Worm (Caenorhabditis elegans): ENCODE data around the gene str-175.

Gene str-175

ce11 chrIV:4856195-4856594 is 14.3 kb downstream of the str-175 start, which contains the start of gene Y17G9A.2:
Y17G9A.2 (minus strand) TSS chrIV:4856295.
- TF ChIP-seq ztf-23 (GFP tag; IDR thresholded peaks at IDR 0.05) (no peak), T22C8.4 (GFP tag; IDR thresholded peaks at IDR 0.05) (no peak), tab-1 (GFP tag; IDR thresholded peaks at IDR 0.05) (no peak), ztf-29 (GFP tag; IDR thresholded peaks at IDR 0.05) (no peak), cog-1 (tag; optimal IDR thresholded peaks at IDR 0.05) (no peak), ref-1 (GFP tag; conservative IDR thresholded peaks at IDR 0.05) (no peak), flt-1 (GFP tag; IDR thresholded peaks at IDR 0.05) (no peak), klf-2 (GFP tag; conservative IDR thresholded peaks at IDR 0.05) (no peak), med-1 (GFP tag; optimal IDR thresholded peaks at IDR 0.05; ENCODE audit: insufficient read depth) (no peak)

- TF ChIP-seq tab-1 (GFP tag; IDR thresholded peaks at IDR 0.05) (no peak), cog-1 (tag; optimal IDR thresholded peaks at IDR 0.05) (no peak), ref-1 (GFP tag; conservative IDR thresholded peaks at IDR 0.05) (no peak), klf-2 (GFP tag; conservative IDR thresholded peaks at IDR 0.05) (no peak), flt-1 (GFP tag; IDR thresholded peaks at IDR 0.05) (no peak), ztf-23 (GFP tag; IDR thresholded peaks at IDR 0.05) (no peak), T22C8.4 (GFP tag; IDR thresholded peaks at IDR 0.05) (no peak), med-1 (GFP tag; optimal IDR thresholded peaks at IDR 0.05; ENCODE audit: insufficient read depth) (no peak), ztf-29 (GFP tag; IDR thresholded peaks at IDR 0.05) (no peak)
These were observed 23.7 kb downstream of the str-175 start, which contains the start of gene tat-2 for ce11 chrIV:4846793-4847192. tat-2 (minus strand) TSS chrIV:4846893.

- TF ChIP-seq med-1 (GFP tag; optimal IDR thresholded peaks at IDR 0.05; ENCODE audit: insufficient read depth) = no peak
- TF ChIP-seq ztf-23 (GFP tag; IDR thresholded peaks at IDR 0.05) = no peak
- TF ChIP-seq flt-1 (GFP tag; IDR thresholded peaks at IDR 0.05) = no peak
- no peak for TF ChIP-seq ztf-29 (GFP tag; IDR thresholded peaks at IDR 0.05)
- no peak for TF ChIP-seq T22C8.4 (GFP tag; IDR thresholded peaks at IDR 0.05)
These were observed 28.4 kb downstream of the str-175 start for ce11 chrIV:4842030-4842429.

- TF ChIP-seq T22C8.4 (GFP tag; IDR thresholded peaks at IDR 0.05) = no peak
- no peak for TF ChIP-seq ref-1 (GFP tag; conservative IDR thresholded peaks at IDR 0.05)
- TF ChIP-seq flt-1 (GFP tag; IDR thresholded peaks at IDR 0.05) = no peak
- TF ChIP-seq cog-1 (tag; optimal IDR thresholded peaks at IDR 0.05) = no peak
- TF ChIP-seq klf-2 (GFP tag; conservative IDR thresholded peaks at IDR 0.05) = no peak
- no peak for TF ChIP-seq ztf-29 (GFP tag; IDR thresholded peaks at IDR 0.05)
- no peak for TF ChIP-seq med-1 (GFP tag; optimal IDR thresholded peaks at IDR 0.05; ENCODE audit: insufficient read depth)
- no peak for TF ChIP-seq ztf-23 (GFP tag; IDR thresholded peaks at IDR 0.05)
- no peak for TF ChIP-seq tab-1 (GFP tag; IDR thresholded peaks at IDR 0.05)
These were observed 40.8 kb downstream of the str-175 start for ce11 chrIV:4829641-4830040.

ce11 chrIV:4827219-4827618 is 43.2 kb downstream of the str-175 start, which contains the start of gene mpz-4:
mpz-4 (minus strand) TSS chrIV:4827319.
- no peak for TF ChIP-seq ztf-29 (GFP tag; IDR thresholded peaks at IDR 0.05)
- no peak for TF ChIP-seq klf-2 (GFP tag; conservative IDR thresholded peaks at IDR 0.05)
- no peak for TF ChIP-seq T22C8.4 (GFP tag; IDR thresholded peaks at IDR 0.05)
- no peak for TF ChIP-seq ztf-23 (GFP tag; IDR thresholded peaks at IDR 0.05)
- TF ChIP-seq flt-1 (GFP tag; IDR thresholded peaks at IDR 0.05) = no peak
- TF ChIP-seq med-1 (GFP tag; optimal IDR thresholded peaks at IDR 0.05; ENCODE audit: insufficient read depth) = no peak
- no peak for TF ChIP-seq tab-1 (GFP tag; IDR thresholded peaks at IDR 0.05)
- no peak for TF ChIP-seq ref-1 (GFP tag; conservative IDR thresholded peaks at IDR 0.05)
- TF ChIP-seq cog-1 (tag; optimal IDR thresholded peaks at IDR 0.05) = no peak

ce11 chrIV:4821843-4822242 is 48.6 kb downstream of the str-175 start:
- no peak for TF ChIP-seq flt-1 (GFP tag; IDR thresholded peaks at IDR 0.05)
- TF ChIP-seq ref-1 (GFP tag; conservative IDR thresholded peaks at IDR 0.05) = no peak
- no peak for TF ChIP-seq klf-2 (GFP tag; conservative IDR thresholded peaks at IDR 0.05)
- no peak for TF ChIP-seq T22C8.4 (GFP tag; IDR thresholded peaks at IDR 0.05)

- TF ChIP-seq cog-1 (tag; optimal IDR thresholded peaks at IDR 0.05) (no peak), flt-1 (GFP tag; IDR thresholded peaks at IDR 0.05) (no peak), tab-1 (GFP tag; IDR thresholded peaks at IDR 0.05) (no peak), T22C8.4 (GFP tag; IDR thresholded peaks at IDR 0.05) (no peak), klf-2 (GFP tag; conservative IDR thresholded peaks at IDR 0.05) (no peak), ztf-23 (GFP tag; IDR thresholded peaks at IDR 0.05) (no peak), ref-1 (GFP tag; conservative IDR thresholded peaks at IDR 0.05) (no peak), med-1 (GFP tag; optimal IDR thresholded peaks at IDR 0.05; ENCODE audit: insufficient read depth) (no peak), ztf-29 (GFP tag; IDR thresholded peaks at IDR 0.05) (no peak)
These were observed 49.4 kb downstream of the str-175 start, which contains the start of gene H06H21.8 for ce11 chrIV:4821054-4821453. H06H21.8 (minus strand) TSS chrIV:4821131.
